Worm (Caenorhabditis elegans) whole organism, L2 larva: ENCODE measurements around the gene K05F1.9.

Source experiments
- nhr-6 ChIP-seq: fragments of 150-350 bp; optimal IDR thresholded peaks from 2 replicates; lab custom pipeline; 2014; ENCODE audit warnings: missing biosample characterization, missing genetic modification characterization
- skn-1 ChIP-seq: sonication (generic microtip); optimal IDR thresholded peaks from 2 replicates; lab custom pipeline; 2017; ENCODE audit warnings: missing biosample characterization, missing genetic modification characterization
- unc-62 ChIP-seq: fragments of 150-350 bp; optimal IDR thresholded peaks from 2 replicates; lab custom pipeline; 2014; ENCODE audit warnings: missing biosample characterization, missing genetic modification reagents, missing genetic modification characterization

DNA sequence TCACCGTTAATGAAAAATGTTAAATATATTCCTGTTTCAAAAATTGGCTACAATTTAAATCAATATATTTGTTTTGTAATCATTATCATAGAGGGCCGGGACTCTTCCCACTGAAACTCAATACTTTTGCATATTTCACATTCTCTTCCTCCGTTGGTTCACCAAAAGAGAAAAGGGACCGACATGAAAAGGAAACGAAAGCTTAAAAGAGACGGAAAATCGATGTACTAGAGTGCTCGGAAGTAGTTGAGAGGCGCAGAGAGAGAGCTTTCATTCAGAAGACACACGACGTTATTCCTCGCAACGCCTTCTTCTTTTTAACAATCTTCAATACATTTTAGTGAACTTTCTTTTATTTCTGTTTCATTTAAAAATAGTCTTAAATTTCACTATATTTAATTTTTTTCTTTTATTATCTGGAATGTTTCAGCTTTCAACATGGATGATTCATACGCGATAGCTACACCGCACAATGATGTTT is 19.3 kb upstream of the K05F1.9 start, which contains the start of gene ehs-1:
- TF ChIP-seq unc-62 (GFP tag; lab: Kevin White, UChicago) (no peak), skn-1 (tag; lab: Kevin White, UChicago) (no peak), nhr-6 (no peak)
